Worm (Caenorhabditis elegans) whole organism, young adult: ENCODE measurements around the gene Y17G7B.12.

Source experiments
- Y67H2A.10 ChIP-seq: fragments of 200-800 bp; sonication (Bioruptor generic); conservative IDR thresholded peaks from 2 replicates; pipeline ENCODE4 v1.3.6; 2022; ENCODE audit warnings: missing genetic modification reagents, missing genetic modification characterization, missing compliant biosample characterization
- Y79H2A.3 ChIP-seq: fragments of 200-800 bp; sonication (Bioruptor generic); conservative IDR thresholded peaks from 2 replicates; pipeline ENCODE4 v1.3.6; 2022; ENCODE audit warnings: missing genetic modification reagents, missing genetic modification characterization, missing compliant biosample characterization
- akir-1 ChIP-seq: fragments of 200-800 bp; sonication (Bioruptor generic); optimal IDR thresholded peaks from 2 replicates; lab custom pipeline; 2018; ENCODE audit warnings: mild to moderate bottlenecking, missing genetic modification characterization, moderate library complexity, missing compliant biosample characterization
- ceh-79 ChIP-seq: sonication (generic microtip); optimal IDR thresholded peaks from 2 replicates; lab custom pipeline; 2017; ENCODE audit warnings: mild to moderate bottlenecking, missing genetic modification characterization, missing compliant biosample characterization
- egl-18 ChIP-seq: fragments of 200-800 bp; sonication (Bioruptor generic); IDR thresholded peaks from 2 replicates; pipeline ENCODE4 v1.3.6; 2022; ENCODE audit warnings: missing genetic modification reagents, missing genetic modification characterization, missing compliant biosample characterization
- mes-4 ChIP-seq: sonication (generic microtip); optimal IDR thresholded peaks from 2 replicates; lab custom pipeline; 2016; ENCODE audit warnings: missing genotype, missing genetic modification characterization, missing compliant biosample characterization
- nhr-90 ChIP-seq: sonication (generic microtip); optimal IDR thresholded peaks from 2 replicates; lab custom pipeline; 2016; ENCODE audit warnings: missing genotype, mild to moderate bottlenecking, missing genetic modification characterization, missing compliant biosample characterization
- tlf-1 ChIP-seq: fragments of 200-800 bp; sonication (Bioruptor generic); optimal IDR thresholded peaks from 2 replicates; lab custom pipeline; 2018; ENCODE audit warnings: mild to moderate bottlenecking, missing genetic modification characterization, missing compliant biosample characterization
- ztf-18 ChIP-seq: sonication (generic microtip); optimal IDR thresholded peaks from 2 replicates; lab custom pipeline; 2016; ENCODE audit warnings: missing genotype, mild to moderate bottlenecking, missing genetic modification characterization, missing compliant biosample characterization
- ztf-28 ChIP-seq: fragments of 200-800 bp; sonication (Bioruptor generic); IDR thresholded peaks from 2 replicates; pipeline ENCODE4 v1.3.6; 2022; ENCODE audit warnings: missing genetic modification reagents, missing genetic modification characterization, missing compliant biosample characterization

- TF ChIP-seq ceh-79 (no peak), Y67H2A.10 (GFP tag; lab: Robert Waterston, UW) (no peak), nhr-90 (tag; lab: Kevin White, UChicago) (no peak), akir-1 (GFP tag; lab: Kevin White, UChicago) (no peak), ztf-18 (tag; lab: Kevin White, UChicago) (no peak), ztf-28 (GFP tag; lab: Robert Waterston, UW) (no peak), mes-4 (tag; lab: Kevin White, UChicago) (no peak), Y79H2A.3 (GFP tag; lab: Robert Waterston, UW) (no peak), egl-18 (GFP tag; lab: Robert Waterston, UW) (no peak), tlf-1 (GFP tag; lab: Kevin White, UChicago) (no peak)
Observed at ce11 chrII:12039039-12039438, 15.4 kb downstream of the Y17G7B.12 start, which contains the start of gene tpi-1.
